Fruit fly (Drosophila melanogaster) whole organism, embryonic: ENCODE measurements around the gene Dhc62B.
A peak's percentile ranks its signal among the peaks of the same experiment; 100 is the strongest.

ENCODE experiments used
- BEAF-32 ChIP-seq: fragments of 200-800 bp; sonication (Bioruptor generic); optimal IDR thresholded peaks from 3 replicates; lab custom pipeline; 2017; ENCODE audit warnings: missing biosample characterization, missing genetic modification characterization, mild to moderate bottlenecking, moderate library complexity, missing genetic modification reagents
- BtbVII ChIP-seq: fragments of 200-800 bp; sonication (Bioruptor generic); optimal IDR thresholded peaks from 3 replicates; lab custom pipeline; 2017; ENCODE audit warnings: missing biosample characterization, mild to moderate bottlenecking, missing genetic modification characterization
- CG10462 ChIP-seq: fragments of 200-800 bp; sonication (Bioruptor generic); optimal IDR thresholded peaks from 2 replicates; lab custom pipeline; 2016; ENCODE audit warnings: missing biosample characterization, missing genetic modification characterization
- CG10959 ChIP-seq: fragments of 200-800 bp; sonication (Bioruptor generic); IDR thresholded peaks from 2 replicates; pipeline ENCODE4 v1.3.6; 2022; ENCODE audit warnings: missing biosample characterization, missing genetic modification characterization
- CG11247 ChIP-seq: fragments of 200-800 bp; sonication (Bioruptor generic); IDR thresholded peaks from 2 replicates; pipeline ENCODE4 v1.3.6; 2022; ENCODE audit warnings: missing biosample characterization, missing genetic modification characterization
- CG12744 ChIP-seq: fragments of 200-800 bp; sonication (Bioruptor generic); optimal IDR thresholded peaks from 2 replicates; lab custom pipeline; 2016; ENCODE audit warnings: missing biosample characterization, missing genetic modification characterization
- CG15479 ChIP-seq: fragments of 200-800 bp; sonication (Bioruptor generic); optimal IDR thresholded peaks from 3 replicates; lab custom pipeline; 2019; ENCODE audit warnings: missing biosample characterization, mild to moderate bottlenecking, missing genetic modification characterization, moderate library complexity
- CG1602 ChIP-seq: fragments of 200-800 bp; sonication (Bioruptor generic); optimal IDR thresholded peaks from 3 replicates; lab custom pipeline; 2016; ENCODE audit warnings: missing biosample characterization, missing genetic modification characterization
- CG16813 ChIP-seq: fragments of 200-800 bp; sonication (Bioruptor generic); IDR thresholded peaks from 3 replicates; pipeline ENCODE4 v1.3.6; 2022; ENCODE audit warnings: missing biosample characterization, missing genetic modification characterization; ENCODE audit not compliant: partially characterized antibody
- CG31224 ChIP-seq: fragments of 200-800 bp; sonication (Bioruptor generic); IDR thresholded peaks from 2 replicates; pipeline ENCODE4 v1.3.6; 2022; ENCODE audit warnings: missing biosample characterization, missing genetic modification characterization
- CG3163 ChIP-seq: fragments of 200-800 bp; sonication (Bioruptor generic); optimal IDR thresholded peaks from 3 replicates; lab custom pipeline; 2016; ENCODE audit warnings: missing biosample characterization, missing genetic modification characterization
- CG32772 ChIP-seq: fragments of 200-800 bp; sonication (Bioruptor generic); IDR thresholded peaks from 2 replicates; pipeline ENCODE4 v1.3.6; 2022; ENCODE audit warnings: missing biosample characterization, missing genetic modification characterization
- CG34422 ChIP-seq: fragments of 200-800 bp; sonication (Bioruptor generic); IDR thresholded peaks from 3 replicates; pipeline ENCODE4 v1.3.6; 2022; ENCODE audit warnings: missing biosample characterization, missing genetic modification characterization
- CG3726 ChIP-seq: fragments of 200-800 bp; sonication (Bioruptor generic); IDR thresholded peaks from 3 replicates; pipeline ENCODE4, ENCODE4 v1.3.6; 2022; ENCODE audit warnings: missing biosample characterization, missing genetic modification characterization
- CG3995 ChIP-seq: fragments of 200-800 bp; sonication (Bioruptor generic); optimal IDR thresholded peaks from 3 replicates; lab custom pipeline; 2016; ENCODE audit warnings: missing biosample characterization, missing genetic modification characterization
- CG4404 ChIP-seq: fragments of 200-800 bp; sonication (Bioruptor generic); IDR thresholded peaks from 2 replicates; pipeline ENCODE4 v1.3.6; 2022; ENCODE audit warnings: missing biosample characterization, missing genetic modification characterization
- CG4617 ChIP-seq: fragments of 200-800 bp; sonication (Bioruptor generic); optimal IDR thresholded peaks from 3 replicates; lab custom pipeline; 2016; ENCODE audit warnings: missing biosample characterization, missing genetic modification characterization, borderline replicate concordance
- CG5245 ChIP-seq: fragments of 200-800 bp; sonication (Bioruptor generic); optimal IDR thresholded peaks from 3 replicates; lab custom pipeline; 2016; ENCODE audit warnings: missing biosample characterization, missing genetic modification characterization
- CG6254 ChIP-seq: fragments of 200-800 bp; sonication (Bioruptor generic); optimal IDR thresholded peaks from 3 replicates; lab custom pipeline; 2017; ENCODE audit warnings: mild to moderate bottlenecking, missing biosample characterization, missing genetic modification reagents, missing genetic modification characterization
- CG6654 ChIP-seq: fragments of 200-800 bp; sonication (Bioruptor generic); optimal IDR thresholded peaks from 2 replicates; lab custom pipeline; 2017; ENCODE audit warnings: missing biosample characterization, mild to moderate bottlenecking, missing genetic modification characterization
- CG6689 ChIP-seq: fragments of 200-800 bp; sonication (Bioruptor generic); IDR thresholded peaks from 2 replicates; pipeline ENCODE4 v1.3.6; 2022; ENCODE audit warnings: missing biosample characterization, missing genetic modification characterization
- CG7839 ChIP-seq: fragments of 200-800 bp; sonication (Bioruptor generic); optimal IDR thresholded peaks from 3 replicates; lab custom pipeline; 2018; ENCODE audit warnings: missing biosample characterization, mild to moderate bottlenecking, missing genetic modification characterization, moderate library complexity
- CG9797 ChIP-seq: fragments of 200-800 bp; sonication (Bioruptor generic); optimal IDR thresholded peaks from 3 replicates; lab custom pipeline; 2018; ENCODE audit warnings: missing biosample characterization, mild to moderate bottlenecking, missing genetic modification characterization
- CTCF ChIP-seq: fragments of 200-800 bp; sonication (Bioruptor generic); optimal IDR thresholded peaks from 2 replicates; lab custom pipeline; 2017; ENCODE audit warnings: missing biosample characterization, mild to moderate bottlenecking, missing genetic modification characterization, moderate library complexity
- D19A ChIP-seq: fragments of 200-800 bp; optimal IDR thresholded peaks from 3 replicates; lab custom pipeline; 2019; ENCODE audit warnings: missing biosample characterization, mild to moderate bottlenecking, missing genetic modification characterization, moderate library complexity
- Dek ChIP-seq: fragments of 200-800 bp; sonication (Bioruptor generic); optimal IDR thresholded peaks from 3 replicates; lab custom pipeline; 2019; ENCODE audit warnings: missing biosample characterization, mild to moderate bottlenecking, missing genetic modification characterization, moderate library complexity
- Doc3 ChIP-seq: fragments of 200-800 bp; sonication (Bioruptor generic); IDR thresholded peaks from 3 replicates; pipeline ENCODE4 v1.3.6; 2022; ENCODE audit warnings: missing biosample characterization, missing genetic modification characterization; ENCODE audit not compliant: partially characterized antibody
- Fer2 ChIP-seq: fragments of 200-800 bp; sonication (Bioruptor generic); optimal IDR thresholded peaks from 2 replicates; lab custom pipeline; 2018; ENCODE audit warnings: missing biosample characterization, mild to moderate bottlenecking, missing genetic modification characterization, moderate library complexity
- HLHmδ ChIP-seq: fragments of 200-800 bp; sonication (Bioruptor generic); optimal IDR thresholded peaks from 2 replicates; lab custom pipeline; 2018; ENCODE audit warnings: missing biosample characterization, mild to moderate bottlenecking, missing genetic modification characterization, moderate library complexity
- Nf-YA ChIP-seq: fragments of 200-800 bp; sonication (Bioruptor generic); IDR thresholded peaks from 2 replicates; pipeline ENCODE4 v1.3.6; 2022; ENCODE audit warnings: missing biosample characterization, missing genetic modification characterization
- Oaz ChIP-seq: fragments of 200-800 bp; sonication (Bioruptor generic); IDR thresholded peaks from 2 replicates; pipeline ENCODE4 v1.3.6; 2022; ENCODE audit warnings: missing biosample characterization, missing genetic modification characterization
- Ssrp ChIP-seq: fragments of 200-800 bp; sonication (Bioruptor generic); optimal IDR thresholded peaks from 2 replicates; lab custom pipeline; 2018; ENCODE audit warnings: missing biosample characterization, mild to moderate bottlenecking, missing genetic modification characterization, moderate library complexity
- aop ChIP-seq: fragments of 200-800 bp; sonication (Bioruptor generic); IDR thresholded peaks from 2 replicates; pipeline ENCODE4 v1.3.6; 2022; ENCODE audit warnings: missing biosample characterization, missing genetic modification characterization
- bbx ChIP-seq: fragments of 200-800 bp; sonication (Bioruptor generic); IDR thresholded peaks from 2 replicates; pipeline ENCODE4 v1.3.6; 2022; ENCODE audit warnings: missing biosample characterization, missing genetic modification characterization; ENCODE audit not compliant: partially characterized antibody
- bcd ChIP-seq: fragments of 200-800 bp; sonication (Bioruptor generic); optimal IDR thresholded peaks from 2 replicates; lab custom pipeline; 2017; ENCODE audit warnings: missing biosample characterization, mild to moderate bottlenecking, missing genetic modification characterization
- corto ChIP-seq: fragments of 200-800 bp; sonication (Bioruptor generic); optimal IDR thresholded peaks from 2 replicates; lab custom pipeline; 2016; ENCODE audit warnings: missing biosample characterization, mild to moderate bottlenecking, missing genetic modification characterization, moderate library complexity
- crc ChIP-seq: fragments of 200-800 bp; sonication (Bioruptor generic); optimal IDR thresholded peaks from 2 replicates; lab custom pipeline; 2016; ENCODE audit warnings: missing biosample characterization, missing genetic modification characterization
- eyg ChIP-seq: fragments of 200-800 bp; sonication (Bioruptor generic); optimal IDR thresholded peaks from 3 replicates; lab custom pipeline; 2016; ENCODE audit warnings: missing biosample characterization, missing genetic modification characterization
- fd64A ChIP-seq: fragments of 200-800 bp; sonication (Bioruptor generic); optimal IDR thresholded peaks from 3 replicates; lab custom pipeline; 2018; ENCODE audit warnings: missing biosample characterization, mild to moderate bottlenecking, missing genetic modification characterization
- fd96Cb ChIP-seq: fragments of 200-800 bp; sonication (Bioruptor generic); optimal IDR thresholded peaks from 2 replicates; lab custom pipeline; 2018; ENCODE audit warnings: missing biosample characterization, mild to moderate bottlenecking, missing genetic modification characterization, moderate library complexity
- gcm2 ChIP-seq: fragments of 200-800 bp; sonication (Bioruptor generic); optimal IDR thresholded peaks from 2 replicates; lab custom pipeline; 2016; ENCODE audit warnings: missing biosample characterization, missing genetic modification characterization
- hkb ChIP-seq, 2 experiments: fragments of 200-800 bp in 1 of 2; fragments of >200 bp in 1 of 2; sonication (Bioruptor generic) in 1 of 2; IDR thresholded peaks in 1 of 2; optimal IDR thresholded peaks in 1 of 2; 2 replicates each; pipeline versions ENCODE4 v1.3.6 to Lab custom; 2017 to 2022; ENCODE audit warnings: missing biosample characterization in 1 of 2, missing genetic modification characterization in 1 of 2
- inv ChIP-seq: fragments of 200-800 bp; sonication (Bioruptor generic); IDR thresholded peaks from 2 replicates; pipeline ENCODE4 v1.3.6; 2022; ENCODE audit warnings: missing biosample characterization, missing genetic modification characterization; ENCODE audit not compliant: partially characterized antibody
- knrl ChIP-seq: fragments of 200-800 bp; sonication (Bioruptor generic); IDR thresholded peaks from 3 replicates; pipeline ENCODE4 v1.3.6; 2022; ENCODE audit warnings: missing biosample characterization, missing genetic modification characterization; ENCODE audit not compliant: partially characterized antibody
- luna ChIP-seq: fragments of 200-800 bp; sonication (Bioruptor generic); optimal IDR thresholded peaks from 2 replicates; lab custom pipeline; 2016; ENCODE audit warnings: missing biosample characterization, missing genetic modification characterization
- org-1 ChIP-seq: fragments of 200-800 bp; sonication (Bioruptor generic); optimal IDR thresholded peaks from 2 replicates; lab custom pipeline; 2017; ENCODE audit warnings: missing biosample characterization, missing genetic modification characterization
- phol ChIP-seq: fragments of 200-800 bp; sonication (Bioruptor generic); optimal IDR thresholded peaks from 3 replicates; lab custom pipeline; 2018; ENCODE audit warnings: missing biosample characterization, mild to moderate bottlenecking, missing genetic modification characterization, moderate library complexity
- pros ChIP-seq: fragments of 200-800 bp; sonication (Bioruptor generic); optimal IDR thresholded peaks from 3 replicates; lab custom pipeline; 2019; ENCODE audit warnings: missing biosample characterization, mild to moderate bottlenecking, missing genetic modification characterization, moderate library complexity
- ranshi ChIP-seq: fragments of 200-800 bp; sonication (Bioruptor generic); IDR thresholded peaks from 2 replicates; pipeline ENCODE4 v1.3.6; 2022; ENCODE audit warnings: missing biosample characterization, missing genetic modification characterization
- vfl ChIP-seq: fragments of 200-800 bp; sonication (Bioruptor generic); optimal IDR thresholded peaks from 2 replicates; lab custom pipeline; 2016; ENCODE audit warnings: missing biosample characterization, missing genetic modification characterization
- z ChIP-seq: fragments of 200-800 bp; sonication (Bioruptor generic); IDR thresholded peaks from 3 replicates; pipeline ENCODE4 v1.3.6; 2022; ENCODE audit warnings: missing biosample characterization, missing genetic modification characterization

Dhc62B gene

dm6 chr3L:1741107-1741506, 30.5 kb downstream of the Dhc62B start (continued):
- TF ChIP-seq CG3995 (GFP tag; lab: Kevin White, UChicago) (no peak), Ssrp (peak; percentile 7), CG5245 (GFP tag; lab: Kevin White, UChicago) (no peak), inv (GFP tag; lab: Robert Waterston, UW) (no peak), corto (GFP tag; lab: Kevin White, UChicago) (no peak), Fer2 (no peak), CG7839 (tag; lab: Kevin White, UChicago) (peak; percentile 13), phol (tag; lab: Kevin White, UChicago) (peak; percentile 24), CG15479 (GFP tag; lab: Kevin White, UChicago) (no peak), fd96Cb (tag; lab: Kevin White, UChicago) (no peak), Oaz (GFP tag; lab: Robert Waterston, UW) (no peak), CG16813 (no peak), hkb (optimal IDR thresholded peaks at IDR 0.05; lab: Kevin White, UChicago) (no peak), hkb (GFP tag; IDR thresholded peaks at IDR 0.05; lab: Robert Waterston, UW) (0 out of 2 replicates have a peak, but pooled peaks have one; percentile 11), fd64A (GFP tag; lab: Kevin White, UChicago) (no peak), CG6689 (GFP tag; lab: Robert Waterston, UW) (0 out of 2 replicates have a peak, but pooled peaks have one; percentile 16), vfl (GFP tag; lab: Kevin White, UChicago) (no peak), knrl (GFP tag; lab: Robert Waterston, UW) (no peak), HLHmδ (GFP tag; lab: Kevin White, UChicago) (no peak), CG10959 (GFP tag; lab: Robert Waterston, UW) (no peak), CG12744 (GFP tag; lab: Kevin White, UChicago) (no peak), CG1602 (GFP tag; lab: Kevin White, UChicago) (peak; percentile 7), CG31224 (no peak), D19A (tag; lab: Kevin White, UChicago) (no peak), CG4617 (GFP tag; lab: Kevin White, UChicago) (no peak), luna (GFP tag; lab: Kevin White, UChicago) (no peak), Dek (tag; lab: Kevin White, UChicago) (no peak), CG3163 (no peak), CG11247 (GFP tag; lab: Robert Waterston, UW) (no peak), CG3726 (GFP tag; lab: Robert Waterston, UW) (no peak), crc (GFP tag; lab: Kevin White, UChicago) (no peak), bcd (GFP tag; lab: Kevin White, UChicago) (no peak), Doc3 (no peak), CG6254 (GFP tag; lab: Kevin White, UChicago) (no peak), z (no peak), gcm2 (GFP tag; lab: Kevin White, UChicago) (no peak), Nf-YA (no peak), CG32772 (GFP tag; lab: Robert Waterston, UW) (no peak), ranshi (GFP tag; lab: Robert Waterston, UW) (no peak), CG6654 (GFP tag; lab: Kevin White, UChicago) (no peak), bbx (no peak), aop (GFP tag; lab: Robert Waterston, UW) (no peak), CTCF (no peak), CG4404 (GFP tag; lab: Robert Waterston, UW) (no peak), org-1 (GFP tag; lab: Kevin White, UChicago) (no peak), CG10462 (GFP tag; lab: Kevin White, UChicago) (no peak), pros (no peak), BEAF-32 (GFP tag; lab: Kevin White, UChicago) (no peak), CG9797 (no peak), eyg (GFP tag; lab: Kevin White, UChicago) (no peak), BtbVII (no peak), CG34422 (GFP tag; lab: Robert Waterston, UW) (no peak)
